Worm (Caenorhabditis elegans): ENCODE data around the gene C39H7.4.

C39H7.4 gene

DNA sequence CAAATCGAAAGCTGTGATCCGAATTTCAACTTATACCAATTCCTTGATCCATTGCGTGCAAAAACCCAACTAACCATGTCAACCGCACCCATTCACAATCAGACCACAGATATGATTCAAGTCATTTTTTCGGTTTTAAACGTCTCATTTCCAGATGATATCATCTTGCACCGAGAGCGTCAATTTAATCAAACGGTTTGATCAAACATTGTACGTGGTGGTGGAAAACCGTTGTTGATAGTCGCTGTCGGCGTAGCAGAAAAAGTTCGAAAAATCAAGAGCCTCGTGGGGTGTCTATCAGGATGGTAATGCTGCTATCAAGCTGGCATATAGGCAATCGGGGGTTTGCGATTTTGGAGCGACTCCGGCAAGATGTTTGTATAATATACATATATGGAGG lies 44.5 kb upstream of the C39H7.4 start (continued):
- TF ChIP-seq Y75B8A.6 (GFP tag; IDR thresholded peaks at IDR 0.05), result no peak
- TF ChIP-seq nhr-48 (tag; optimal IDR thresholded peaks at IDR 0.05), result peak; percentile 65
- peak in 1 of 2 experiments; percentile 6 for TF ChIP-seq mdl-1 (tag; optimal IDR thresholded peaks at IDR 0.05)
- no peak for TF ChIP-seq ceh-32 (tag; optimal IDR thresholded peaks at IDR 0.05; ENCODE audit: poor library complexity)
- no peak for TF ChIP-seq lin-15B (tag; optimal IDR thresholded peaks at IDR 0.05)
- no peak for TF ChIP-seq Y48G9A.11 (GFP tag; IDR thresholded peaks at IDR 0.05)
- no peak for TF ChIP-seq vab-7 (GFP tag; IDR thresholded peaks at IDR 0.05)
- no peak for TF ChIP-seq ZK546.5 (tag; optimal IDR thresholded peaks at IDR 0.05)
- no peak for TF ChIP-seq lin-39 (tag; optimal IDR thresholded peaks at IDR 0.05)
- no peak for TF ChIP-seq R02D3.7 (tag; optimal IDR thresholded peaks at IDR 0.05)
- no peak for TF ChIP-seq madf-9 (GFP tag; conservative IDR thresholded peaks at IDR 0.05)
- TF ChIP-seq F44E2.7 (GFP tag; IDR thresholded peaks at IDR 0.05), result no peak
- TF ChIP-seq attf-4 (tag; optimal IDR thresholded peaks at IDR 0.05), result no peak
- peak; percentile 12 for TF ChIP-seq mxl-3 (GFP tag; optimal IDR thresholded peaks at IDR 0.05)
- no peak for TF ChIP-seq nhr-25 (tag; optimal IDR thresholded peaks at IDR 0.05; ENCODE audit: borderline replicate concordance, insufficient read depth)
- peak; percentile 23 for TF ChIP-seq dve-1 (tag; optimal IDR thresholded peaks at IDR 0.05; ENCODE audit: insufficient read depth)
- peak; percentile 17 for TF ChIP-seq mes-2 (tag; optimal IDR thresholded peaks at IDR 0.05; ENCODE audit: poor library complexity, severe bottlenecking)
- TF ChIP-seq arid-1 (GFP tag; conservative IDR thresholded peaks at IDR 0.05), result no peak
- peak; percentile 37 for TF ChIP-seq aha-1 (tag)
- no peak for TF ChIP-seq spr-1 (tag; optimal IDR thresholded peaks at IDR 0.05)
- TF ChIP-seq F49E8.2 (tag; optimal IDR thresholded peaks at IDR 0.05; ENCODE audit: borderline replicate concordance), result no peak

DNA sequence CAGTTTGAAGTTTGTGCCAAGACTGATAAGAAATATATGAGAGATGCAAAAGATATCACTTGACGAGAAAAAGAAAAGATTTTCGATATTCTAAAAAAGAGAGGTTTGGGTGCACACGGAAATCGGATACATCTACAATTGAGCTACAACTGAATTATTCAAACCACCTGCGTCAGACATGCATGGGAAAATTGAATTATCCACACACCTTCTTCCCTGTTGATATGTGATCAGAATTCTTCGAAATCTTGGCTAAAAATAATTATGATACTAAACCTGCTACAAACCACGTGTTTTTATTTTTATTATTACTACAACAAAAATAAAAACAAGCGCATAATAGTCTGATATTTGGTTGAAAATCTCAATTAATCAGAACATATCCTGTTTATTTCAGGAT lies 43.8 kb upstream of the C39H7.4 start:
- TF ChIP-seq F37D6.2 (tag; optimal IDR thresholded peaks at IDR 0.05) (no peak), aly-2 (tag; optimal IDR thresholded peaks at IDR 0.05) (no peak), duxl-1 (tag; optimal IDR thresholded peaks at IDR 0.05; ENCODE audit: poor library complexity) (no peak), fkh-10 (GFP tag; optimal IDR thresholded peaks at IDR 0.05) (no peak), mxl-3 (GFP tag; optimal IDR thresholded peaks at IDR 0.05) (no peak), mdt-29 (GFP tag; IDR thresholded peaks at IDR 0.05) (no peak), daf-16 (GFP tag; optimal IDR thresholded peaks at IDR 0.05) (no peak), daf-16 (tag; optimal IDR thresholded peaks at IDR 0.05) (peak; percentile 31), skn-1 (tag; optimal IDR thresholded peaks at IDR 0.05) (no peak), nhr-48 (tag; optimal IDR thresholded peaks at IDR 0.05) (no peak), vab-7 (GFP tag; IDR thresholded peaks at IDR 0.05) (no peak), dmd-6 (GFP tag; IDR thresholded peaks at IDR 0.05) (peak; percentile 36; the same call in 1 of the 2 replicates), daf-12 (tag; optimal IDR thresholded peaks at IDR 0.05) (no peak), ztf-7 (tag; optimal IDR thresholded peaks at IDR 0.05) (no peak), Y5F2A.4 (GFP tag; optimal IDR thresholded peaks at IDR 0.05) (no peak), hmg-1.1 (GFP tag; IDR thresholded peaks at IDR 0.05) (no peak), F44E2.7 (GFP tag; IDR thresholded peaks at IDR 0.05) (no peak), fos-1 (tag; optimal IDR thresholded peaks at IDR 0.05) (no peak), hlh-11 (tag; optimal IDR thresholded peaks at IDR 0.05) (peak; percentile 15), nhr-28 (tag; optimal IDR thresholded peaks at IDR 0.05) (peak; percentile 41), unc-62 (GFP tag; optimal IDR thresholded peaks at IDR 0.05 in 1 of 2) (peak in 1 of 2 experiments; percentile 13), unc-62 (tag; optimal IDR thresholded peaks at IDR 0.05) (no peak)

DNA sequence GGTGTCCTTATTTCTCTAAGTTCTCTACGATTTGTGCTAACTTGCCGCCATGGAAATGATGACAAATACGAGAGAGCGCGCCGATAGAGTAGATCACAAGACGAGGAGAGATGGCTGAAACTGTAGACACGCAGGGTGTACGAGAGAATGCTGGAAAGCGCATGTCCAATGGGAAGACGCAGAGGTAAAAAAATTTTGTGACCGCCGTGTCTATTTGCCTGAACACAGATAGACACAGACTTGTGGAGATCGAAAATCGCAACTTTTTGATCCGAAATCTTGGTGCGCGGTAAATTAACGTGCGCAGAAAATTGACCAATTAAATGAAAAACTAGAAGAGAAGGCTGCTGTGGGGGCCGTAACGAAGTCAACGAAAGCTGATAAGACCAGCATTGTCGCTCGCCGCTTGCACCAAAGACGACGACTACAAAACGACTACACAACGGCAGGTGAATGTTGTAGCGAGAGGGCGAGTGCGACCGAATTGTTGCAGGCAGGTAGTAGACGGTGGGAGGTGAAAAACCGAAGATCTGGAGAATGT lies 42.8 kb upstream of the C39H7.4 start:
- TF ChIP-seq nhr-10 (tag; optimal IDR thresholded peaks at IDR 0.05) (peak; percentile 55), hif-1 (tag; optimal IDR thresholded peaks at IDR 0.05) (peak in 1 of 2 experiments; percentile 85), ceh-32 (tag; optimal IDR thresholded peaks at IDR 0.05; ENCODE audit: poor library complexity) (no peak), ama-1 (optimal IDR thresholded peaks at IDR 0.05) (no peak), dmd-6 (GFP tag; IDR thresholded peaks at IDR 0.05) (peak; percentile 72), ztf-11 (tag; optimal IDR thresholded peaks at IDR 0.05) (no peak), nhr-76 (tag; optimal IDR thresholded peaks at IDR 0.05) (peak; percentile 1), duxl-1 (tag; optimal IDR thresholded peaks at IDR 0.05; ENCODE audit: poor library complexity) (peak; percentile 31), nhr-28 (tag; optimal IDR thresholded peaks at IDR 0.05) (peak; percentile 88), egl-43 (GFP tag; IDR thresholded peaks at IDR 0.05) (no peak), T20F7.1 (GFP tag; optimal IDR thresholded peaks at IDR 0.05) (peak; percentile 49), daf-8 (GFP tag; IDR thresholded peaks at IDR 0.05) (no peak), hlh-11 (tag; optimal IDR thresholded peaks at IDR 0.05) (peak; percentile 89), jun-1 (tag; optimal IDR thresholded peaks at IDR 0.05) (peak; percentile 62), dpl-1 (GFP tag; optimal IDR thresholded peaks at IDR 0.05) (peak; percentile 60), aly-2 (tag; optimal IDR thresholded peaks at IDR 0.05) (no peak), nhr-48 (tag; optimal IDR thresholded peaks at IDR 0.05) (peak; percentile 95)
